Worm (Caenorhabditis elegans): ENCODE measurements around the gene glb-27.

DNA sequence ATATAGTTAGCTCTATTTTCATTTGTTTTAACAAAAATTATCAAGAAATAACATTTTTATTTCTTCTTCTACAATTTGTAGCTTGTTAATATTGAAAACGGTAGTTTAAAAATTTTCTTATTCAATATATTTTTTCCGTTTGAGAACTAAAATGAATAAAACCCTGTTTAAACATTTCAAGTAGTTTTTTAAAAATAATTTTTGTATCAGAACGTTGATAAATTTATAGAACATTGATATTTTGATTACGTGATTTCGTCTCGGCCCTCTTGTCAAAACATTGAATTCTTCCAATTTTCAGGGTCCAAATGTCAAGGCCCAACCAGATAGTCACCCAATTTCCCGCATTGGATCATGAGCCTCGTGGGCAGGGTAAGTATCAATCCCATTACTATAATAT, 15.7 kb downstream of the glb-27 start, which contains the start of gene pqn-73:
- no peak for TF ChIP-seq lir-3 (tag; optimal IDR thresholded peaks at IDR 0.05; ENCODE audit: poor library complexity)
- TF ChIP-seq lin-15B (tag; optimal IDR thresholded peaks at IDR 0.05), result no peak
- TF ChIP-seq nhr-237 (tag; optimal IDR thresholded peaks at IDR 0.05), result no peak
- no peak for TF ChIP-seq pqm-1 (tag; optimal IDR thresholded peaks at IDR 0.05)
- no peak for TF ChIP-seq alr-1 (tag; optimal IDR thresholded peaks at IDR 0.05; ENCODE audit: borderline replicate concordance)
- TF ChIP-seq skn-1 (tag; optimal IDR thresholded peaks at IDR 0.05), result no peak
- no peak for TF ChIP-seq zag-1 (tag; optimal IDR thresholded peaks at IDR 0.05)
- TF ChIP-seq fos-1 (tag; optimal IDR thresholded peaks at IDR 0.05), result no peak
- no peak for TF ChIP-seq tbx-2 (tag; optimal IDR thresholded peaks at IDR 0.05)
- TF ChIP-seq unc-86 (tag; optimal IDR thresholded peaks at IDR 0.05), result no peak
- no peak for TF ChIP-seq C34B4.2 (tag; optimal IDR thresholded peaks at IDR 0.05)
